Fruit fly (Drosophila melanogaster) whole organism, embryonic: ENCODE results near the gene faf.
A peak's percentile ranks its signal among the peaks of the same experiment; 100 is the strongest.

Source experiments
- CG10321 ChIP-seq: fragments of 200-800 bp; sonication (Bioruptor generic); IDR thresholded peaks from 2 replicates; pipeline ENCODE4 v1.3.6; 2022; ENCODE audit warnings: missing biosample characterization, missing genetic modification characterization
- CG10366 ChIP-seq: fragments of 200-800 bp; sonication (Bioruptor generic); IDR thresholded peaks from 2 replicates; pipeline ENCODE4 v1.3.6; 2022; ENCODE audit warnings: missing biosample characterization, missing genetic modification characterization
- CG11247 ChIP-seq: fragments of 200-800 bp; sonication (Bioruptor generic); IDR thresholded peaks from 2 replicates; pipeline ENCODE4 v1.3.6; 2022; ENCODE audit warnings: missing biosample characterization, missing genetic modification characterization
- CG11696 ChIP-seq: fragments of 200-800 bp; sonication (Bioruptor generic); IDR thresholded peaks from 2 replicates; pipeline ENCODE4 v1.3.6; 2022; ENCODE audit warnings: missing biosample characterization, missing genetic modification characterization
- CG12104 ChIP-seq: fragments of 200-800 bp; sonication (Bioruptor generic); optimal IDR thresholded peaks from 3 replicates; lab custom pipeline; 2016; ENCODE audit warnings: missing biosample characterization, missing genetic modification characterization
- CG12219 ChIP-seq: fragments of 200-800 bp; sonication (Bioruptor generic); optimal IDR thresholded peaks from 3 replicates; lab custom pipeline; 2018; ENCODE audit warnings: missing biosample characterization, mild to moderate bottlenecking, missing genetic modification characterization
- CG15514 ChIP-seq: fragments of 200-800 bp; sonication (Bioruptor generic); optimal IDR thresholded peaks from 3 replicates; lab custom pipeline; 2017; ENCODE audit warnings: missing biosample characterization, missing genetic modification characterization, mild to moderate bottlenecking, moderate library complexity, missing genetic modification reagents
- CG15601 ChIP-seq: fragments of 200-800 bp; sonication (Bioruptor generic); optimal IDR thresholded peaks from 3 replicates; lab custom pipeline; 2019; ENCODE audit warnings: missing biosample characterization, mild to moderate bottlenecking, missing genetic modification characterization, moderate library complexity
- CG17568 ChIP-seq: fragments of 200-800 bp; sonication (Bioruptor generic); optimal IDR thresholded peaks from 2 replicates; lab custom pipeline; 2018; ENCODE audit warnings: missing biosample characterization, mild to moderate bottlenecking, missing genetic modification characterization, moderate library complexity
- CG17829 ChIP-seq: fragments of 200-800 bp; optimal IDR thresholded peaks from 2 replicates; lab custom pipeline; 2019; ENCODE audit warnings: missing biosample characterization, mild to moderate bottlenecking, missing genetic modification characterization, moderate library complexity
- CG2120 ChIP-seq: fragments of 200-800 bp; sonication (Bioruptor generic); optimal IDR thresholded peaks from 3 replicates; lab custom pipeline; 2016; ENCODE audit warnings: missing biosample characterization, missing genetic modification characterization
- CG3281 ChIP-seq: fragments of 200-800 bp; sonication (Bioruptor generic); optimal IDR thresholded peaks from 3 replicates; lab custom pipeline; 2017; ENCODE audit warnings: missing biosample characterization, mild to moderate bottlenecking, missing genetic modification characterization
- CG34224 ChIP-seq: fragments of 200-800 bp; sonication (Bioruptor generic); IDR thresholded peaks from 3 replicates; pipeline ENCODE4 v1.3.6; 2022; ENCODE audit warnings: missing biosample characterization, missing genetic modification characterization; ENCODE audit not compliant: partially characterized antibody
- CG4854 ChIP-seq: fragments of 200-800 bp; sonication (Bioruptor generic); optimal IDR thresholded peaks from 2 replicates; lab custom pipeline; 2016; ENCODE audit warnings: missing biosample characterization, missing genetic modification characterization, inconsistent platforms
- CG6175 ChIP-seq: fragments of 200-800 bp; sonication (Bioruptor generic); IDR thresholded peaks from 3 replicates; pipeline ENCODE4 v1.3.6; 2022; ENCODE audit warnings: missing biosample characterization, missing genetic modification characterization
- CG8290 ChIP-seq, 3 experiments: fragments of 200-800 bp; sonication (Bioruptor generic); optimal IDR thresholded peaks; 2 replicates each; lab custom pipeline; 2016 to 2019; ENCODE audit warnings: missing biosample characterization in 3 of 3, missing genetic modification characterization in 3 of 3, mild to moderate bottlenecking in 2 of 3, moderate library complexity in 1 of 3
- CG8359 ChIP-seq: fragments of 200-800 bp; sonication (Bioruptor generic); optimal IDR thresholded peaks from 2 replicates; lab custom pipeline; 2017; ENCODE audit warnings: missing biosample characterization, mild to moderate bottlenecking, missing genetic modification characterization, borderline replicate concordance
- CoRest ChIP-seq: fragments of 200-800 bp; sonication (Bioruptor generic); optimal IDR thresholded peaks from 3 replicates; lab custom pipeline; 2018; ENCODE audit warnings: missing biosample characterization, mild to moderate bottlenecking, missing genetic modification characterization, moderate library complexity
- Dp ChIP-seq: fragments of 200-800 bp; sonication (Bioruptor generic); optimal IDR thresholded peaks from 2 replicates; lab custom pipeline; 2018; ENCODE audit warnings: missing biosample characterization, mild to moderate bottlenecking, missing genetic modification characterization, moderate library complexity
- Ets65A ChIP-seq: fragments of 200-800 bp; sonication (Bioruptor generic); peaks from one replicate; lab custom pipeline; 2016; ENCODE audit warnings: missing biosample characterization, missing genetic modification characterization
- Fer2 ChIP-seq: fragments of 200-800 bp; sonication (Bioruptor generic); optimal IDR thresholded peaks from 2 replicates; lab custom pipeline; 2018; ENCODE audit warnings: missing biosample characterization, mild to moderate bottlenecking, missing genetic modification characterization, moderate library complexity
- GATAe ChIP-seq: fragments of 200-800 bp; sonication (Bioruptor generic); conservative IDR thresholded peaks from 2 replicates; pipeline ENCODE4 v1.3.6; 2022; ENCODE audit warnings: missing biosample characterization, missing genetic modification characterization
- Hand ChIP-seq: fragments of 200-800 bp; sonication (Bioruptor generic); optimal IDR thresholded peaks from 2 replicates; lab custom pipeline; 2017; ENCODE audit warnings: mild to moderate bottlenecking, missing biosample characterization, missing genetic modification reagents, missing genetic modification characterization
- Jarid2 ChIP-seq: fragments of 200-800 bp; sonication (Bioruptor generic); optimal IDR thresholded peaks from 3 replicates; lab custom pipeline; 2017; ENCODE audit warnings: mild to moderate bottlenecking, missing biosample characterization, missing genetic modification reagents, missing genetic modification characterization
- MBD-R2 ChIP-seq: fragments of 200-800 bp; sonication (Bioruptor generic); IDR thresholded peaks from 2 replicates; pipeline ENCODE4 v1.3.6; 2022; ENCODE audit warnings: missing biosample characterization, missing genetic modification characterization
- NC2α ChIP-seq: fragments of 200-800 bp; sonication (Bioruptor generic); optimal IDR thresholded peaks from 2 replicates; lab custom pipeline; 2016; ENCODE audit warnings: missing biosample characterization, missing genetic modification characterization
- NK7.1 ChIP-seq: fragments of 200-800 bp; sonication (Bioruptor generic); optimal IDR thresholded peaks from 3 replicates; lab custom pipeline; 2016; ENCODE audit warnings: missing biosample characterization, missing genetic modification characterization
- Neu2 ChIP-seq: fragments of 200-800 bp; sonication (Bioruptor generic); optimal IDR thresholded peaks from 3 replicates; lab custom pipeline; 2016; ENCODE audit warnings: missing biosample characterization, missing genetic modification characterization, borderline replicate concordance
- Sin3A ChIP-seq: fragments of >200 bp; optimal IDR thresholded peaks from 2 replicates; lab custom pipeline; 2018
- Sry-δ ChIP-seq: fragments of 200-800 bp; sonication (Bioruptor generic); optimal IDR thresholded peaks from 2 replicates; lab custom pipeline; 2016; ENCODE audit warnings: missing biosample characterization, missing genetic modification characterization
- chif ChIP-seq, 2 experiments: fragments of 200-800 bp; sonication (Bioruptor generic); optimal IDR thresholded peaks; 3 replicates each; lab custom pipeline; 2016; ENCODE audit warnings: missing biosample characterization in 2 of 2, missing genetic modification characterization in 2 of 2
- chm ChIP-seq: fragments of 200-800 bp; sonication (Bioruptor generic); IDR thresholded peaks from 2 replicates; pipeline ENCODE4 v1.3.6; 2022; ENCODE audit warnings: missing biosample characterization, missing genetic modification characterization
- chn ChIP-seq: fragments of 200-800 bp; sonication (Bioruptor generic); optimal IDR thresholded peaks from 2 replicates; lab custom pipeline; 2016; ENCODE audit warnings: missing biosample characterization, missing genetic modification characterization
- crc ChIP-seq: fragments of 200-800 bp; sonication (Bioruptor generic); optimal IDR thresholded peaks from 2 replicates; lab custom pipeline; 2016; ENCODE audit warnings: missing biosample characterization, missing genetic modification characterization
- cwo ChIP-seq: fragments of 200-800 bp; sonication (Bioruptor generic); optimal IDR thresholded peaks from 3 replicates; lab custom pipeline; 2017; ENCODE audit warnings: missing biosample characterization, missing genetic modification characterization, mild to moderate bottlenecking, moderate library complexity, missing genetic modification reagents
- dm ChIP-seq: fragments of 200-800 bp; sonication (Bioruptor generic); optimal IDR thresholded peaks from 3 replicates; lab custom pipeline; 2016; ENCODE audit warnings: missing biosample characterization, missing genetic modification characterization
- dmrt99B ChIP-seq: fragments of 200-800 bp; sonication (Bioruptor generic); optimal IDR thresholded peaks from 2 replicates; lab custom pipeline; 2018; ENCODE audit warnings: missing biosample characterization, mild to moderate bottlenecking, missing genetic modification characterization, moderate library complexity
- grn ChIP-seq: fragments of 200-800 bp; sonication (Bioruptor generic); optimal IDR thresholded peaks from 3 replicates; lab custom pipeline; 2017; ENCODE audit warnings: missing biosample characterization, missing genetic modification characterization
- hb ChIP-seq: fragments of 200-800 bp; sonication (Bioruptor generic); IDR thresholded peaks from 3 replicates; pipeline ENCODE4 v1.3.6; 2022; ENCODE audit warnings: missing biosample characterization, missing genetic modification characterization; ENCODE audit not compliant: partially characterized antibody
- jumu ChIP-seq: fragments of 200-800 bp; sonication (Bioruptor generic); optimal IDR thresholded peaks from 3 replicates; lab custom pipeline; 2016; ENCODE audit warnings: missing biosample characterization, missing genetic modification characterization
- lilli ChIP-seq: fragments of 200-800 bp; sonication (Bioruptor generic); optimal IDR thresholded peaks from 3 replicates; lab custom pipeline; 2016; ENCODE audit warnings: missing biosample characterization, missing genetic modification characterization
- nau ChIP-seq: fragments of 200-800 bp; sonication (Bioruptor generic); optimal IDR thresholded peaks from 3 replicates; lab custom pipeline; 2017; ENCODE audit warnings: missing biosample characterization, mild to moderate bottlenecking, missing genetic modification characterization, missing genetic modification reagents
- pum ChIP-seq: fragments of 200-800 bp; sonication (Bioruptor generic); optimal IDR thresholded peaks from 2 replicates; lab custom pipeline; 2016; ENCODE audit warnings: missing biosample characterization, missing genetic modification characterization
- pzg ChIP-seq: fragments of 200-800 bp; sonication (Bioruptor generic); optimal IDR thresholded peaks from 3 replicates; lab custom pipeline; 2018; ENCODE audit warnings: missing biosample characterization, mild to moderate bottlenecking, missing genetic modification characterization, moderate library complexity
- salm ChIP-seq: fragments of 200-800 bp; sonication (Bioruptor generic); optimal IDR thresholded peaks from 2 replicates; lab custom pipeline; 2018; ENCODE audit warnings: missing biosample characterization, mild to moderate bottlenecking, missing genetic modification characterization
- slp2 ChIP-seq: fragments of 200-800 bp; sonication (Bioruptor generic); optimal IDR thresholded peaks from 2 replicates; lab custom pipeline; 2016; ENCODE audit warnings: missing biosample characterization, missing genetic modification characterization
- tap ChIP-seq: fragments of 200-800 bp; optimal IDR thresholded peaks from 3 replicates; lab custom pipeline; 2019; ENCODE audit warnings: missing biosample characterization, mild to moderate bottlenecking, missing genetic modification characterization, moderate library complexity
- trem ChIP-seq: fragments of 200-800 bp; optimal IDR thresholded peaks from 3 replicates; lab custom pipeline; 2019; ENCODE audit warnings: missing biosample characterization, mild to moderate bottlenecking, missing genetic modification characterization, moderate library complexity
- twi ChIP-seq: fragments of 200-800 bp; optimal IDR thresholded peaks from 2 replicates; lab custom pipeline; 2019; ENCODE audit warnings: missing biosample characterization, mild to moderate bottlenecking, missing genetic modification characterization, moderate library complexity
- yki ChIP-seq: fragments of >200 bp; optimal IDR thresholded peaks from 3 replicates; lab custom pipeline; 2018
- zen ChIP-seq: fragments of 200-800 bp; sonication (Bioruptor generic); optimal IDR thresholded peaks from 3 replicates; lab custom pipeline; 2018; ENCODE audit warnings: missing biosample characterization, mild to moderate bottlenecking, missing genetic modification characterization, moderate library complexity

The faf gene

dm6 chr3R:31736776-31737175 lies 40.0 kb upstream of the faf start, which contains the start of the genes CstF50 and CG11563 (continued):
- TF ChIP-seq Dp (peak; percentile 40), CG17568 (GFP tag; lab: Kevin White, UChicago) (no peak), GATAe (GFP tag; lab: Robert Waterston, UW) (no peak), CG34224 (GFP tag; lab: Robert Waterston, UW) (peak; percentile 49; the same call in 2 of the 3 replicates), yki (no peak), CG2120 (GFP tag; lab: Kevin White, UChicago) (no peak), crc (no peak), CG3281 (GFP tag; lab: Kevin White, UChicago) (no peak), NK7.1 (GFP tag; lab: Kevin White, UChicago) (no peak), twi (no peak), Ets65A (GFP tag; lab: Kevin White, UChicago) (no peak), CG17829 (tag; lab: Kevin White, UChicago) (peak; percentile 11), CoRest (tag; lab: Kevin White, UChicago) (no peak), CG8359 (GFP tag; lab: Kevin White, UChicago) (no peak), Sin3A (lab: Kevin White, UChicago) (peak; percentile 51), grn (peak; percentile 6), cwo (peak; percentile 91), pzg (peak; percentile 74), CG15514 (GFP tag; lab: Kevin White, UChicago) (peak; percentile 73), tap (tag; lab: Kevin White, UChicago) (no peak), slp2 (GFP tag; lab: Kevin White, UChicago) (no peak), CG4854 (GFP tag; lab: Kevin White, UChicago) (no peak), CG10321 (GFP tag; lab: Robert Waterston, UW) (no peak), lilli (GFP tag; lab: Kevin White, UChicago) (no peak), hb (GFP tag; lab: Robert Waterston, UW) (no peak), CG11696 (no peak), chif (GFP tag; optimal IDR thresholded peaks at IDR 0.05; lab: Kevin White, UChicago) (no peak), Fer2 (tag; lab: Kevin White, UChicago) (no peak), zen (peak; percentile 15), dm (peak; percentile 92), Sry-δ (GFP tag; lab: Kevin White, UChicago) (peak; percentile 88), Jarid2 (GFP tag; lab: Kevin White, UChicago) (no peak), NC2α (GFP tag; lab: Kevin White, UChicago) (no peak), CG8290 (GFP tag; optimal IDR thresholded peaks at IDR 0.05; lab: Kevin White, UChicago) (no peak), CG8290 (tag; optimal IDR thresholded peaks at IDR 0.05; lab: Kevin White, UChicago) (no peak), CG11247 (GFP tag; lab: Robert Waterston, UW) (no peak), CG10366 (GFP tag; lab: Robert Waterston, UW) (no peak), salm (tag; lab: Kevin White, UChicago) (no peak), pum (GFP tag; lab: Kevin White, UChicago) (no peak), MBD-R2 (GFP tag; lab: Robert Waterston, UW) (peak; percentile 80), trem (peak; percentile 56), Hand (GFP tag; lab: Kevin White, UChicago) (no peak), chn (no peak), jumu (GFP tag; lab: Kevin White, UChicago) (no peak), dmrt99B (tag; lab: Kevin White, UChicago) (no peak), CG15601 (no peak), CG12219 (GFP tag; lab: Kevin White, UChicago) (no peak), chm (GFP tag; lab: Robert Waterston, UW) (no peak), CG6175 (GFP tag; lab: Robert Waterston, UW) (no peak), nau (GFP tag; lab: Kevin White, UChicago) (no peak), Neu2 (GFP tag; lab: Kevin White, UChicago) (no peak), CG12104 (GFP tag; lab: Kevin White, UChicago) (no peak)
